Fruit fly (Drosophila melanogaster): ENCODE results near the gene AP-1mu.

DNA sequence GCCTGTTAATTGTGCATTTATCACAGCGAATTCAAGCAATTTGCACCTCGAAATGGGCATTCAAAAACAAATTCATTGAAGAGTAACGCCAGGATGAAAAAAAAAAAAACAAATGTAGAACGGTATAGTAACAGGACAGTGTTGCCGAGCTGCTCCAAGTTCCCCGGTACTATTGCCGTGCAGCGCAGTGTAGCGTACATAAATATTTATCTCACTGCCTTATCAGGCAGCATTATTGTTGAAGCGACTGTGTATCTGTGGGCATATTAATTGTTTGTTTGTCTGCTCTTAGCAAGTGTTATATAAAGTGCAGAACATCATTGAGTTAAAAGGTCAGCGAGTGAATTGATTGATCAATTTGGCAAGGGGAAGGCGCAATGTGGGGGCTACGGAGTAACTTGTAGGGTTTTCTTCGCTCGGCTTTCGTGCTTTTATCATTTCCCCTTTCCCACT is 42.9 kb downstream of the AP-1mu start:
- no peak for TF ChIP-seq OdsH (GFP tag; optimal IDR thresholded peaks at IDR 0.05)
- no peak for TF ChIP-seq Hr78 (GFP tag; optimal IDR thresholded peaks at IDR 0.05)
- no peak for TF ChIP-seq h (GFP tag; optimal IDR thresholded peaks at IDR 0.05)
- TF ChIP-seq ey (GFP tag; optimal IDR thresholded peaks at IDR 0.05): no peak
- TF ChIP-seq N (GFP tag; optimal IDR thresholded peaks at IDR 0.05): no peak
- TF ChIP-seq dl (GFP tag; optimal IDR thresholded peaks at IDR 0.05; ENCODE audit: insufficient read depth in 1 of 2, partially characterized antibody in 2 of 2): no peak
- no peak for TF ChIP-seq usp (GFP tag; optimal IDR thresholded peaks at IDR 0.05)
- TF ChIP-seq CG9705 (GFP tag; optimal IDR thresholded peaks at IDR 0.05): no peak
- TF ChIP-seq Abd-B (GFP tag; optimal IDR thresholded peaks at IDR 0.05): no peak
